Worm (Caenorhabditis elegans) whole organism, L3 larva: ENCODE data around the gene irld-36.

ENCODE experiments used
- aly-2 ChIP-seq: fragments of 150-350 bp; optimal IDR thresholded peaks from 2 replicates; lab custom pipeline; 2014; ENCODE audit warnings: missing biosample characterization, missing genetic modification characterization
- ceh-16 ChIP-seq: sonication (generic microtip); optimal IDR thresholded peaks from 2 replicates; lab custom pipeline; 2017; ENCODE audit warnings: missing biosample characterization, missing genetic modification characterization
- ceh-82 ChIP-seq: fragments of 150-350 bp; optimal IDR thresholded peaks from 2 replicates; lab custom pipeline; 2014; ENCODE audit warnings: missing biosample characterization, missing genetic modification characterization
- elt-2 ChIP-seq: sonication (generic microtip); optimal IDR thresholded peaks from 2 replicates; lab custom pipeline; 2016; ENCODE audit warnings: missing genetic modification reagents, mild to moderate bottlenecking, missing genetic modification characterization, missing compliant biosample characterization
- fkh-10 ChIP-seq: sonication (generic microtip); optimal IDR thresholded peaks from 2 replicates; lab custom pipeline; 2017; ENCODE audit warnings: missing biosample characterization, missing genetic modification reagents, missing genetic modification characterization
- hmg-11 ChIP-seq: sonication (generic microtip); optimal IDR thresholded peaks from 2 replicates; lab custom pipeline; 2016; ENCODE audit warnings: missing genetic modification characterization, missing compliant biosample characterization
- jun-1 ChIP-seq: fragments of 150-350 bp; optimal IDR thresholded peaks from 2 replicates; lab custom pipeline; 2014; ENCODE audit warnings: missing biosample characterization, missing genetic modification reagents, missing genetic modification characterization
- mdl-1 ChIP-seq: fragments of 150-350 bp; optimal IDR thresholded peaks from 2 replicates; lab custom pipeline; 2014; ENCODE audit warnings: missing biosample characterization, missing genetic modification characterization
- nhr-11 ChIP-seq: fragments of 150-350 bp; optimal IDR thresholded peaks from 2 replicates; lab custom pipeline; 2014; ENCODE audit warnings: missing biosample characterization, missing genetic modification characterization
- nhr-12 ChIP-seq: fragments of 150-350 bp; optimal IDR thresholded peaks from 2 replicates; lab custom pipeline; 2014; ENCODE audit warnings: missing biosample characterization, missing genetic modification characterization
- nhr-237 ChIP-seq: fragments of 150-350 bp; optimal IDR thresholded peaks from 2 replicates; lab custom pipeline; 2014; ENCODE audit warnings: missing biosample characterization, missing genetic modification characterization
- skn-1 ChIP-seq: fragments of 150-350 bp; optimal IDR thresholded peaks from 2 replicates; lab custom pipeline; 2014; ENCODE audit warnings: missing biosample characterization, missing genetic modification characterization
- unc-62 ChIP-seq: fragments of 150-350 bp; sonication (generic microtip); optimal IDR thresholded peaks from 4 replicates; lab custom pipeline; 2014; ENCODE audit warnings: missing biosample characterization, missing genetic modification reagents, missing genetic modification characterization
- ztf-11 ChIP-seq: fragments of 150-350 bp; optimal IDR thresholded peaks from 2 replicates; lab custom pipeline; 2014; ENCODE audit warnings: missing biosample characterization, missing genetic modification characterization

DNA sequence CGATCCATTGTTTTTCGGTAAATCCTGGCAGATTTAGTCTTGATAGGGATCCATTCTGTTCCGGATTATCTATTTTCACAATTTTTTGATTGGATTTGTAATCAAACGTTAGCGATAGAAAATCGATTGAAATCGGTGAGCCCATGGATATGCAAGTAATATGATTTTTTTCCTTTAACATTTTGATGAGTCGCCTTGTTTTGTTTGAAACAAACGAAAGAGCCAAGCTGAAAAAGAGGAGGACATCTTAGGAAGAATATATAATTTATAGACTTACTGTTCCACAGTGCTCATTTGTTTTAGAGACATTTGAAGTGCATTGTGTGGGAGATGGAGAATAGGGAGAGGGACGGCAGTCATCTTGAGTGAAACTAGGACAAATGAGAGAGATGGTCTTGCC lies 9.6 kb downstream of the irld-36 start, which contains the start of the genes fbxb-18 and fbxb-19:
- no peak for TF ChIP-seq ceh-82
- no peak for TF ChIP-seq nhr-237 (tag; lab: Kevin White, UChicago)
- no peak for TF ChIP-seq hmg-11 (tag; lab: Kevin White, UChicago)
- no peak for TF ChIP-seq jun-1
- TF ChIP-seq mdl-1 (tag; lab: Kevin White, UChicago) = no peak
- no peak for TF ChIP-seq elt-2
- no peak for TF ChIP-seq unc-62
- TF ChIP-seq aly-2 (tag; lab: Kevin White, UChicago) = no peak
- no peak for TF ChIP-seq fkh-10
- TF ChIP-seq nhr-12 (tag; lab: Kevin White, UChicago) = no peak
- TF ChIP-seq ceh-16 (tag; lab: Kevin White, UChicago) = no peak
- TF ChIP-seq ztf-11 (tag; lab: Kevin White, UChicago) = no peak
- no peak for TF ChIP-seq skn-1 (tag; lab: Kevin White, UChicago)
- no peak for TF ChIP-seq nhr-11 (tag; lab: Kevin White, UChicago)
